Fruit fly (Drosophila melanogaster): ENCODE results near the gene CG4119.

The CG4119 gene

dm6 chrX:5646228-5646627 is 19.6 kb upstream of the CG4119 start (continued):
- TF ChIP-seq CG15269 (tag; optimal IDR thresholded peaks at IDR 0.05) (peak; percentile 14), Hr51 (GFP tag; optimal IDR thresholded peaks at IDR 0.05) (peak in 1 of 2 experiments; percentile 4), CG14710 (tag; optimal IDR thresholded peaks at IDR 0.05) (peak; percentile 24), croc (GFP tag; conservative IDR thresholded peaks at IDR 0.05) (no peak), tx (GFP tag; optimal IDR thresholded peaks at IDR 0.05) (no peak), Blimp-1 (GFP tag; optimal IDR thresholded peaks at IDR 0.05) (peak; percentile 44), CG1603 (tag; optimal IDR thresholded peaks at IDR 0.05) (peak; percentile 6), CG8388 (GFP tag; optimal IDR thresholded peaks at IDR 0.05) (peak; percentile 16), ato (GFP tag; IDR thresholded peaks at IDR 0.05; ENCODE audit: partially characterized antibody) (no peak), ci (GFP tag; IDR thresholded peaks at IDR 0.05) (peak; percentile 45; the same call in 1 of the 3 replicates), CG12391 (tag; optimal IDR thresholded peaks at IDR 0.05) (peak; percentile 38), lola (GFP tag; optimal IDR thresholded peaks at IDR 0.05) (peak in 1 of 3 experiments; percentile 28), HmgD (GFP tag; optimal IDR thresholded peaks at IDR 0.05) (no peak), CG10979 (tag; optimal IDR thresholded peaks at IDR 0.05) (peak; percentile 61), PHDP (tag; optimal IDR thresholded peaks at IDR 0.05) (peak; percentile 16), prd (optimal IDR thresholded peaks at IDR 0.05) (no peak), prd (GFP tag; IDR thresholded peaks at IDR 0.05) (peak; percentile 18; the same call in 1 of the 3 replicates), CG1024 (GFP tag; IDR thresholded peaks at IDR 0.05) (0 out of 2 replicates have a peak, but pooled peaks have one; percentile 4), CoRest (tag; optimal IDR thresholded peaks at IDR 0.05) (peak; percentile 17), CG7556 (GFP tag; optimal IDR thresholded peaks at IDR 0.05) (peak; percentile 18), NK7.1 (GFP tag; optimal IDR thresholded peaks at IDR 0.05) (no peak), bbx (GFP tag; IDR thresholded peaks at IDR 0.05; ENCODE audit: partially characterized antibody) (no peak), ATbp (GFP tag; optimal IDR thresholded peaks at IDR 0.05) (peak; percentile 11), gem (tag; optimal IDR thresholded peaks at IDR 0.05) (peak; percentile 57), E2f2 (GFP tag; IDR thresholded peaks at IDR 0.05) (no peak), CG32767 (GFP tag; IDR thresholded peaks at IDR 0.05) (no peak), eve (GFP tag; optimal IDR thresholded peaks at IDR 0.05) (peak in 1 of 2 experiments; percentile 18), CG18262 (tag; optimal IDR thresholded peaks at IDR 0.05) (peak; percentile 31), lab (GFP tag; optimal IDR thresholded peaks at IDR 0.05) (peak; percentile 30), gsb-n (tag; optimal IDR thresholded peaks at IDR 0.05) (peak; percentile 29), org-1 (GFP tag; optimal IDR thresholded peaks at IDR 0.05) (peak; percentile 1), phol (tag; optimal IDR thresholded peaks at IDR 0.05) (peak; percentile 51), row (GFP tag; IDR thresholded peaks at IDR 0.05) (peak; percentile 59), CG4424 (GFP tag; optimal IDR thresholded peaks at IDR 0.05) (peak; percentile 13), CG34224 (GFP tag; IDR thresholded peaks at IDR 0.05; ENCODE audit: partially characterized antibody) (no peak), CG9727 (GFP tag; optimal IDR thresholded peaks at IDR 0.05) (peak; percentile 23), vvl (GFP tag; IDR thresholded peaks at IDR 0.05) (peak; percentile 10; the same call in 1 of the 2 replicates)

dm6 chrX:5648437-5648959 is 17.4 kb upstream of the CG4119 start, which contains the start of gene OtopLa:
Gene OtopLa (minus strand): TSS chrX:5648487.
- TF ChIP-seq knrl (GFP tag; IDR thresholded peaks at IDR 0.05; ENCODE audit: partially characterized antibody) (no peak), HmgZ (tag; optimal IDR thresholded peaks at IDR 0.05) (peak; percentile 70), Ptx1 (GFP tag; IDR thresholded peaks at IDR 0.05) (peak; percentile 88), Nf-YA (GFP tag; IDR thresholded peaks at IDR 0.05) (peak; percentile 84), E2f2 (GFP tag; IDR thresholded peaks at IDR 0.05) (peak; percentile 46; the same call in 1 of the 2 replicates), HLHmδ (GFP tag; optimal IDR thresholded peaks at IDR 0.05) (no peak), Scr (GFP tag; IDR thresholded peaks at IDR 0.05; ENCODE audit: partially characterized antibody) (no peak), HLH4C (GFP tag; IDR thresholded peaks at IDR 0.05; ENCODE audit: partially characterized antibody) (no peak), ro (GFP tag; IDR thresholded peaks at IDR 0.05) (peak; percentile 50; the same call in 1 of the 2 replicates), CG9797 (GFP tag; optimal IDR thresholded peaks at IDR 0.05) (no peak), cad (GFP tag; optimal IDR thresholded peaks at IDR 0.05) (no peak), CG15601 (tag; optimal IDR thresholded peaks at IDR 0.05) (peak; percentile 76), Ada2b (GFP tag; IDR thresholded peaks at IDR 0.05) (peak; percentile 88), CG17359 (tag; optimal IDR thresholded peaks at IDR 0.05) (peak; percentile 88)

Measured in whole organism, embryonic.